Worm (Caenorhabditis elegans) whole organism, early embryonic: Measurements from ENCODE around the gene C08E8.6.

Experiments used
- B0310.2 ChIP-seq: sonication (generic microtip); optimal IDR thresholded peaks from 2 replicates; lab custom pipeline; 2016; ENCODE audit warnings: mild to moderate bottlenecking, missing genetic modification characterization, missing compliant biosample characterization
- ceh-13 ChIP-seq: fragments of 200-800 bp; sonication (Bioruptor generic); optimal IDR thresholded peaks from 2 replicates; lab custom pipeline; 2018; ENCODE audit warnings: mild to moderate bottlenecking, missing genetic modification characterization, missing compliant biosample characterization
- flt-1 ChIP-seq: fragments of 200-800 bp; sonication (Bioruptor generic); IDR thresholded peaks from 2 replicates; pipeline ENCODE4 v1.3.6; 2022; ENCODE audit warnings: missing genetic modification characterization, missing compliant biosample characterization
- hnd-1 ChIP-seq: sonication (generic microtip); optimal IDR thresholded peaks from 2 replicates; lab custom pipeline; 2016; ENCODE audit warnings: missing genetic modification characterization, missing compliant biosample characterization
- scrt-1 ChIP-seq: fragments of 200-800 bp; sonication (Bioruptor generic); IDR thresholded peaks from 2 replicates; pipeline ENCODE4 v1.3.6; 2022; ENCODE audit warnings: missing genetic modification characterization, missing compliant biosample characterization
- sea-1 ChIP-seq: fragments of 200-800 bp; sonication (Bioruptor generic); conservative IDR thresholded peaks from 2 replicates; pipeline ENCODE4 v1.3.6; 2022; ENCODE audit warnings: missing genetic modification characterization, missing compliant biosample characterization

- TF ChIP-seq hnd-1 (no peak), scrt-1 (GFP tag; lab: Robert Waterston, UW) (no peak), ceh-13 (no peak), B0310.2 (tag; lab: Kevin White, UChicago) (no peak), flt-1 (GFP tag; lab: Robert Waterston, UW) (no peak), sea-1 (GFP tag; lab: Robert Waterston, UW) (no peak)
These were observed 7.3 kb upstream of the C08E8.6 start for ce11 chrV:18375551-18375950.
